Fruit fly (Drosophila melanogaster) whole organism, embryonic: ENCODE results near the gene Alg2.

ENCODE experiments used
- ATbp ChIP-seq: fragments of 200-800 bp; sonication (Bioruptor generic); optimal IDR thresholded peaks from 2 replicates; lab custom pipeline; 2017; ENCODE audit warnings: missing biosample characterization, mild to moderate bottlenecking, missing genetic modification characterization, missing genetic modification reagents
- Atf6 ChIP-seq: fragments of 200-800 bp; sonication (Bioruptor generic); IDR thresholded peaks from 2 replicates; pipeline ENCODE4 v1.3.6; 2022; ENCODE audit warnings: missing biosample characterization, missing genetic modification characterization
- Bteb2 ChIP-seq: fragments of 200-800 bp; sonication (Bioruptor generic); optimal IDR thresholded peaks from 2 replicates; lab custom pipeline; 2016; ENCODE audit warnings: missing biosample characterization, missing genetic modification characterization
- CG10979 ChIP-seq: fragments of 200-800 bp; sonication (Bioruptor generic); optimal IDR thresholded peaks from 2 replicates; lab custom pipeline; 2018; ENCODE audit warnings: missing biosample characterization, mild to moderate bottlenecking, missing genetic modification characterization, moderate library complexity
- CG11695 ChIP-seq: fragments of 200-800 bp; sonication (Bioruptor generic); IDR thresholded peaks from 3 replicates; pipeline ENCODE4 v1.3.6; 2022; ENCODE audit warnings: missing biosample characterization, missing genetic modification characterization
- CG12942 ChIP-seq: fragments of 200-800 bp; sonication (Bioruptor generic); optimal IDR thresholded peaks from 3 replicates; lab custom pipeline; 2016; ENCODE audit warnings: missing biosample characterization, missing genetic modification characterization
- CG13123 ChIP-seq: fragments of 200-800 bp; sonication (Bioruptor generic); optimal IDR thresholded peaks from 2 replicates; lab custom pipeline; 2016; ENCODE audit warnings: missing biosample characterization, missing genetic modification characterization
- CG13624 ChIP-seq: fragments of 200-800 bp; sonication (Bioruptor generic); optimal IDR thresholded peaks from 2 replicates; lab custom pipeline; 2016; ENCODE audit warnings: missing biosample characterization, missing genetic modification characterization
- CG13775 ChIP-seq: fragments of 200-800 bp; sonication (Bioruptor generic); optimal IDR thresholded peaks from 3 replicates; lab custom pipeline; 2017; ENCODE audit warnings: missing biosample characterization, mild to moderate bottlenecking, missing genetic modification characterization
- CG13894 ChIP-seq: fragments of 200-800 bp; sonication (Bioruptor generic); optimal IDR thresholded peaks from 3 replicates; lab custom pipeline; 2018; ENCODE audit warnings: missing biosample characterization, mild to moderate bottlenecking, missing genetic modification characterization, moderate library complexity
- CG14710 ChIP-seq: fragments of 200-800 bp; sonication (Bioruptor generic); optimal IDR thresholded peaks from 3 replicates; lab custom pipeline; 2019; ENCODE audit warnings: missing biosample characterization, mild to moderate bottlenecking, missing genetic modification characterization, moderate library complexity
- CG15011 ChIP-seq: fragments of 200-800 bp; sonication (Bioruptor generic); optimal IDR thresholded peaks from 3 replicates; lab custom pipeline; 2018; ENCODE audit warnings: missing biosample characterization, mild to moderate bottlenecking, missing genetic modification characterization
- CG15696 ChIP-seq: fragments of 200-800 bp; sonication (Bioruptor generic); optimal IDR thresholded peaks from 2 replicates; lab custom pipeline; 2019; ENCODE audit warnings: missing biosample characterization, mild to moderate bottlenecking, missing genetic modification characterization, moderate library complexity
- CG2199 ChIP-seq: fragments of 200-800 bp; sonication (Bioruptor generic); IDR thresholded peaks from 3 replicates; pipeline ENCODE4 v1.3.6; 2022; ENCODE audit warnings: missing biosample characterization, missing genetic modification characterization
- CG3726 ChIP-seq: fragments of 200-800 bp; sonication (Bioruptor generic); IDR thresholded peaks from 3 replicates; pipeline ENCODE4, ENCODE4 v1.3.6; 2022; ENCODE audit warnings: missing biosample characterization, missing genetic modification characterization
- CG4617 ChIP-seq: fragments of 200-800 bp; sonication (Bioruptor generic); optimal IDR thresholded peaks from 3 replicates; lab custom pipeline; 2016; ENCODE audit warnings: missing biosample characterization, missing genetic modification characterization, borderline replicate concordance
- CG4854 ChIP-seq: fragments of 200-800 bp; sonication (Bioruptor generic); optimal IDR thresholded peaks from 2 replicates; lab custom pipeline; 2016; ENCODE audit warnings: missing biosample characterization, missing genetic modification characterization, inconsistent platforms
- CG6791 ChIP-seq: fragments of 200-800 bp; sonication (Bioruptor generic); IDR thresholded peaks from 3 replicates; pipeline ENCODE4 v1.3.6; 2022; ENCODE audit warnings: missing biosample characterization, missing genetic modification characterization; ENCODE audit not compliant: partially characterized antibody
- CG8281 ChIP-seq: fragments of 200-800 bp; sonication (Bioruptor generic); optimal IDR thresholded peaks from 2 replicates; lab custom pipeline; 2018; ENCODE audit warnings: missing biosample characterization, mild to moderate bottlenecking, missing genetic modification characterization, moderate library complexity
- CG8388 ChIP-seq: fragments of 200-800 bp; sonication (Bioruptor generic); optimal IDR thresholded peaks from 2 replicates; lab custom pipeline; 2019; ENCODE audit warnings: missing biosample characterization, mild to moderate bottlenecking, missing genetic modification characterization, moderate library complexity
- CHES-1-like ChIP-seq: fragments of 200-800 bp; sonication (Bioruptor generic); optimal IDR thresholded peaks from 2 replicates; lab custom pipeline; 2016; ENCODE audit warnings: missing biosample characterization, missing genetic modification characterization
- CkIIα-i1 ChIP-seq: fragments of 200-800 bp; sonication (Bioruptor generic); IDR thresholded peaks from 2 replicates; pipeline ENCODE4 v1.3.6; 2022; ENCODE audit warnings: missing biosample characterization, missing genetic modification characterization
- D ChIP-seq, 2 experiments: fragments of 200-800 bp in 1 of 2; fragments of >200 bp in 1 of 2; sonication (Bioruptor generic) in 1 of 2; optimal IDR thresholded peaks; 2 replicates in 1 of 2; 3 replicates in 1 of 2; lab custom pipeline; 2017; ENCODE audit warnings: mild to moderate bottlenecking in 1 of 2, missing biosample characterization in 1 of 2, missing genetic modification characterization in 1 of 2, missing genetic modification reagents in 1 of 2
- Dad ChIP-seq: fragments of 200-800 bp; sonication (Bioruptor generic); optimal IDR thresholded peaks from 3 replicates; lab custom pipeline; 2016; ENCODE audit warnings: missing biosample characterization, missing genetic modification characterization
- Dek ChIP-seq: fragments of 200-800 bp; sonication (Bioruptor generic); optimal IDR thresholded peaks from 3 replicates; lab custom pipeline; 2019; ENCODE audit warnings: missing biosample characterization, mild to moderate bottlenecking, missing genetic modification characterization, moderate library complexity
- Dfd ChIP-seq, 2 experiments: fragments of >200 bp; optimal IDR thresholded peaks; 2 replicates each; lab custom pipeline; 2017; ENCODE audit warnings: missing biosample characterization in 2 of 2, missing genetic modification characterization in 2 of 2
- Doc3 ChIP-seq: fragments of 200-800 bp; sonication (Bioruptor generic); IDR thresholded peaks from 3 replicates; pipeline ENCODE4 v1.3.6; 2022; ENCODE audit warnings: missing biosample characterization, missing genetic modification characterization; ENCODE audit not compliant: partially characterized antibody
- H2.0 ChIP-seq: fragments of 200-800 bp; sonication (Bioruptor generic); IDR thresholded peaks from 2 replicates; pipeline ENCODE4 v1.3.6; 2022; ENCODE audit warnings: missing biosample characterization, missing genetic modification characterization
- HLH3B ChIP-seq: fragments of 200-800 bp; sonication (Bioruptor generic); IDR thresholded peaks from 2 replicates; pipeline ENCODE4 v1.3.6; 2022; ENCODE audit warnings: missing biosample characterization, missing genetic modification characterization
- HmgD ChIP-seq: fragments of 200-800 bp; sonication (Bioruptor generic); optimal IDR thresholded peaks from 3 replicates; lab custom pipeline; 2016; ENCODE audit warnings: missing biosample characterization, missing genetic modification characterization
- HmgZ ChIP-seq: fragments of 200-800 bp; sonication (Bioruptor generic); optimal IDR thresholded peaks from 2 replicates; lab custom pipeline; 2018; ENCODE audit warnings: missing biosample characterization, mild to moderate bottlenecking, missing genetic modification characterization
- Lpt ChIP-seq: fragments of >200 bp; optimal IDR thresholded peaks from 2 replicates; lab custom pipeline; 2018; ENCODE audit warnings: missing biosample characterization, missing genetic modification characterization
- Ssrp ChIP-seq: fragments of 200-800 bp; sonication (Bioruptor generic); optimal IDR thresholded peaks from 2 replicates; lab custom pipeline; 2018; ENCODE audit warnings: missing biosample characterization, mild to moderate bottlenecking, missing genetic modification characterization, moderate library complexity
- bbx ChIP-seq: fragments of 200-800 bp; sonication (Bioruptor generic); IDR thresholded peaks from 2 replicates; pipeline ENCODE4 v1.3.6; 2022; ENCODE audit warnings: missing biosample characterization, missing genetic modification characterization; ENCODE audit not compliant: partially characterized antibody
- chm ChIP-seq: fragments of 200-800 bp; sonication (Bioruptor generic); IDR thresholded peaks from 2 replicates; pipeline ENCODE4 v1.3.6; 2022; ENCODE audit warnings: missing biosample characterization, missing genetic modification characterization
- corto ChIP-seq: fragments of 200-800 bp; sonication (Bioruptor generic); optimal IDR thresholded peaks from 2 replicates; lab custom pipeline; 2016; ENCODE audit warnings: missing biosample characterization, mild to moderate bottlenecking, missing genetic modification characterization, moderate library complexity
- dan ChIP-seq: fragments of 200-800 bp; sonication (Bioruptor generic); IDR thresholded peaks from 2 replicates; pipeline ENCODE4 v1.3.6; 2022; ENCODE audit warnings: missing biosample characterization, missing genetic modification characterization
- dm ChIP-seq: fragments of 200-800 bp; sonication (Bioruptor generic); optimal IDR thresholded peaks from 3 replicates; lab custom pipeline; 2016; ENCODE audit warnings: missing biosample characterization, missing genetic modification characterization
- dmrt11E ChIP-seq: fragments of 200-800 bp; sonication (Bioruptor generic); optimal IDR thresholded peaks from 3 replicates; lab custom pipeline; 2018; ENCODE audit warnings: missing biosample characterization, mild to moderate bottlenecking, missing genetic modification characterization, moderate library complexity
- gsb-n ChIP-seq: fragments of 200-800 bp; sonication (Bioruptor generic); optimal IDR thresholded peaks from 3 replicates; lab custom pipeline; 2018; ENCODE audit warnings: missing biosample characterization, mild to moderate bottlenecking, missing genetic modification characterization
- her ChIP-seq: fragments of 200-800 bp; sonication (Bioruptor generic); optimal IDR thresholded peaks from 2 replicates; lab custom pipeline; 2016; ENCODE audit warnings: missing biosample characterization, missing genetic modification characterization
- jumu ChIP-seq: fragments of 200-800 bp; sonication (Bioruptor generic); optimal IDR thresholded peaks from 3 replicates; lab custom pipeline; 2016; ENCODE audit warnings: missing biosample characterization, missing genetic modification characterization
- ken ChIP-seq: fragments of 200-800 bp; sonication (Bioruptor generic); IDR thresholded peaks from 3 replicates; pipeline ENCODE4 v1.3.6; 2022; ENCODE audit warnings: missing biosample characterization, missing genetic modification characterization
- lov ChIP-seq, 2 experiments: fragments of 200-800 bp in 1 of 2; fragments of >200 bp in 1 of 2; sonication (Bioruptor generic) in 1 of 2; IDR thresholded peaks in 1 of 2; optimal IDR thresholded peaks in 1 of 2; 2 replicates in 1 of 2; 3 replicates in 1 of 2; pipeline versions ENCODE4 v1.3.6 to Lab custom; 2017 to 2022; ENCODE audit warnings: missing biosample characterization in 1 of 2, missing genetic modification characterization in 1 of 2
- pho ChIP-seq: fragments of 200-800 bp; sonication (Bioruptor generic); optimal IDR thresholded peaks from 2 replicates; lab custom pipeline; 2016; ENCODE audit warnings: missing biosample characterization, missing genetic modification characterization
- row ChIP-seq: fragments of 200-800 bp; sonication (Bioruptor generic); IDR thresholded peaks from 3 replicates; pipeline ENCODE4 v1.3.6; 2022; ENCODE audit warnings: missing biosample characterization, missing genetic modification characterization
- sc ChIP-seq, 3 experiments: fragments of >200 bp in 2 of 3; fragments of 200-800 bp in 1 of 3; sonication (Bioruptor generic) in 1 of 3; optimal IDR thresholded peaks; 2 replicates in 2 of 3; 3 replicates in 1 of 3; lab custom pipeline; 2017; ENCODE audit warnings: mild to moderate bottlenecking in 1 of 3, missing biosample characterization in 1 of 3, missing genetic modification characterization in 1 of 3, missing genetic modification reagents in 1 of 3
- ttk ChIP-seq: fragments of 200-800 bp; sonication (Bioruptor generic); IDR thresholded peaks from 2 replicates; pipeline ENCODE4 v2.1.2; 2022; ENCODE audit warnings: missing biosample characterization, missing genetic modification characterization
- tup ChIP-seq: fragments of 200-800 bp; sonication (Bioruptor generic); optimal IDR thresholded peaks from 2 replicates; lab custom pipeline; 2016; ENCODE audit warnings: missing biosample characterization, mild to moderate bottlenecking, missing genetic modification characterization, moderate library complexity

Gene Alg2

dm6 chr3L:3178530-3179096 lies 35.0 kb downstream of the Alg2 start, which contains the start of the genes MnM and Girdin (continued):
- TF ChIP-seq CG13624 (GFP tag; lab: Kevin White, UChicago): peak; percentile 80
- TF ChIP-seq D (optimal IDR thresholded peaks at IDR 0.05; lab: Kevin White, UChicago): peak; percentile 91
- no peak for TF ChIP-seq D (GFP tag; optimal IDR thresholded peaks at IDR 0.05; lab: Kevin White, UChicago)
- peak; percentile 69; the same call in 1 of the 3 replicates for TF ChIP-seq CG6791 (GFP tag; lab: Robert Waterston, UW)
- TF ChIP-seq CG4854 (GFP tag; lab: Kevin White, UChicago): no peak
- TF ChIP-seq Doc3 (GFP tag; lab: Robert Waterston, UW): peak; percentile 82
- TF ChIP-seq chm (GFP tag; lab: Robert Waterston, UW): no peak
- peak; percentile 84 for TF ChIP-seq CG4617 (GFP tag; lab: Kevin White, UChicago)
- peak; percentile 95 for TF ChIP-seq HmgD (GFP tag; lab: Kevin White, UChicago)
- no peak for TF ChIP-seq sc (optimal IDR thresholded peaks at IDR 0.05; lab: Kevin White, UChicago)
- no peak for TF ChIP-seq sc (GFP tag; optimal IDR thresholded peaks at IDR 0.05; lab: Kevin White, UChicago)
- peak; percentile 69 for TF ChIP-seq Bteb2 (GFP tag; lab: Kevin White, UChicago)
- 0 out of 3 replicates have a peak, but pooled peaks have one; percentile 31 for TF ChIP-seq ken (GFP tag; lab: Robert Waterston, UW)
- no peak for TF ChIP-seq lov (optimal IDR thresholded peaks at IDR 0.05; lab: Kevin White, UChicago)
- TF ChIP-seq lov (GFP tag; IDR thresholded peaks at IDR 0.05; lab: Robert Waterston, UW): no peak
- no peak for TF ChIP-seq corto
- peak; percentile 86 for TF ChIP-seq CHES-1-like (GFP tag; lab: Kevin White, UChicago)
- TF ChIP-seq CG2199 (GFP tag; lab: Robert Waterston, UW): no peak
- no peak for TF ChIP-seq Dfd (GFP tag; optimal IDR thresholded peaks at IDR 0.05; lab: Kevin White, UChicago)
- TF ChIP-seq Ssrp (tag; lab: Kevin White, UChicago): peak; percentile 46
- peak; percentile 41 for TF ChIP-seq CG15696 (tag; lab: Kevin White, UChicago)
- TF ChIP-seq CG12942: peak; percentile 53
- no peak for TF ChIP-seq CG8388 (GFP tag; lab: Kevin White, UChicago)
- TF ChIP-seq CG10979 (tag; lab: Kevin White, UChicago): peak; percentile 36
- peak; percentile 29 for TF ChIP-seq Dek (tag; lab: Kevin White, UChicago)
- peak; percentile 78 for TF ChIP-seq gsb-n (tag; lab: Kevin White, UChicago)
- TF ChIP-seq Lpt (GFP tag; lab: Kevin White, UChicago): no peak
- no peak for TF ChIP-seq CG3726 (GFP tag; lab: Robert Waterston, UW)
- peak; percentile 38 for TF ChIP-seq dmrt11E (tag; lab: Kevin White, UChicago)
- peak; percentile 82 for TF ChIP-seq HmgZ (tag; lab: Kevin White, UChicago)
- TF ChIP-seq tup (GFP tag; lab: Kevin White, UChicago): no peak
- no peak for TF ChIP-seq CG8281 (tag; lab: Kevin White, UChicago)
- TF ChIP-seq pho (GFP tag; lab: Kevin White, UChicago): peak; percentile 86
- TF ChIP-seq CG13775 (GFP tag; lab: Kevin White, UChicago): peak; percentile 71
- no peak for TF ChIP-seq dan (GFP tag; lab: Robert Waterston, UW)
- no peak for TF ChIP-seq CG11695
- TF ChIP-seq bbx: peak; percentile 63
- peak; percentile 92 for TF ChIP-seq row (GFP tag; lab: Robert Waterston, UW)
- TF ChIP-seq her: peak; percentile 75

dm6 chr3L:3179474-3179873 lies 35.9 kb downstream of the Alg2 start:
- no peak for TF ChIP-seq CG13123
- TF ChIP-seq CG13894: peak; percentile 61
- peak; percentile 59 for TF ChIP-seq dm
- TF ChIP-seq Atf6: peak; percentile 90
- no peak for TF ChIP-seq Lpt (GFP tag; lab: Kevin White, UChicago)
- peak; percentile 80 for TF ChIP-seq ATbp (GFP tag; lab: Kevin White, UChicago)
- TF ChIP-seq Dad: peak; percentile 78
- TF ChIP-seq H2.0: peak; percentile 78
- TF ChIP-seq HLH3B (GFP tag; lab: Robert Waterston, UW): peak; percentile 86
- TF ChIP-seq ttk (GFP tag; lab: Robert Waterston, UW): peak; percentile 75
- TF ChIP-seq jumu (GFP tag; lab: Kevin White, UChicago): peak; percentile 74
- TF ChIP-seq CG14710 (tag; lab: Kevin White, UChicago): peak; percentile 83
- TF ChIP-seq CkIIα-i1 (GFP tag; lab: Robert Waterston, UW): no peak
- TF ChIP-seq CG15011 (GFP tag; lab: Kevin White, UChicago): peak; percentile 81
